Worm (Caenorhabditis elegans): Measurements from ENCODE around the gene C14A6.13.

Gene C14A6.13

DNA sequence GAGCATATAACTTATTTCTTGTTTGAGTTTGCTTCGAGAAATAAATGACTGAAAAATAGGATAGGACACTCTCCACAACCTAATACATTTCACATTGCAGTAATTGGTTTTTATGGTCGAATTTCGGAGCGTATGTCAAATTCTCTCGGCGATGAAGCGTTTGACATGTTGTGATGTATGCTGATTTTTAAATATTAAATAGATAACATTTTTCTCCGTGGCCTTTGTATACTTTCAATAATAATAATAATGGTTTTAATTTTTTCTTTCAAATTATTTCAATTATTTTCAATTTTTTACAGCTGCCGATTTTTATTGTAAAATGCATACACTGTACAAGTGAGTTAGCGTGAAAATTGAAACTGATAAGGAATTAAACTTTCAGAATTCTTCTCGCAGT is 15.1 kb downstream of the C14A6.13 start, which contains the start of gene C14A6.3:
TSS of gene C14A6.3 (plus strand) at position 301 of the 400 bp plus-strand sequence.
- no peak for TF ChIP-seq med-1 (GFP tag; optimal IDR thresholded peaks at IDR 0.05; ENCODE audit: insufficient read depth)
- TF ChIP-seq ztf-29 (GFP tag; IDR thresholded peaks at IDR 0.05) = no peak
- TF ChIP-seq T22C8.4 (GFP tag; IDR thresholded peaks at IDR 0.05) = no peak
- no peak for TF ChIP-seq flt-1 (GFP tag; IDR thresholded peaks at IDR 0.05)
- TF ChIP-seq cog-1 (tag; optimal IDR thresholded peaks at IDR 0.05) = no peak
- TF ChIP-seq tab-1 (GFP tag; IDR thresholded peaks at IDR 0.05) = no peak
- TF ChIP-seq klf-2 (GFP tag; conservative IDR thresholded peaks at IDR 0.05) = no peak
- no peak for TF ChIP-seq ref-1 (GFP tag; conservative IDR thresholded peaks at IDR 0.05)
- TF ChIP-seq ztf-23 (GFP tag; IDR thresholded peaks at IDR 0.05) = no peak

DNA sequence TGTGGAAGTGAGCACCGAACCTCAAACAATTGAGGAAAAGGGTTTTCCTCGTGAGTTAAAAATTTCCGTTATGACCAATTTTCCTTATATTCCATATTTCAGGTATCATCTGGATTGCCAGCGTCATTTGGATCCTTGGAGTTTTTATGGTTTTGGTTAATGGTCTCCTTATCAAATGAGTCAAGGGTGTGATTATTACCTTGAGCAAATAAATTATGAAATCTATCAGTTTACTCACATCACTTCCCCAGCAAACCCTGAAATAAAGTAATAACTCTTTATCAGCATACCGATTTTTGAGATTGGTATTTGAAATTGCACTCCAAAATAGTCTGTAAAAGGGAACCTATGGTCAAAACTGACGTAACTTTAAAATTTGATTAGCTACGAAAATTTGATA is 16.7 kb downstream of the C14A6.13 start:
- TF ChIP-seq ztf-23 (GFP tag; IDR thresholded peaks at IDR 0.05) = no peak

DNA sequence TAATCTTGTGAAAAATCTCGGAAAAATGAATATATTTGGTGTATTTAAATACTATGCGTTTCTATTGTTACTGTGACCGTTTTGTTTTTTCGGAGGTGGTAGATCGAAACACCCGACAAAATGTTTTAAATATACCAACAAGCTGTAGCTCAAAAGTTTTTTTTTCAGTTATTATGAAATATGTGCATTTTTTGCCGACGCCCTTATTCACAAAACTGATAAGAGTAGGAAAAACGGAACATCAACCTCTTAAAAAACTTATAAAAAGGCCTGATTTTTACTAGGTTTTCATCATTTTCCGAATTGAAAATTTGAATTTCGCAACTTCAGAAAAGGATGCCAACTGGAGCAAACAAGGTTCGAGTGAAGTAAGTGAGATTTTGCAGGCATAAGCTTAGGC is 17.7 kb downstream of the C14A6.13 start, which contains the start of gene Y37H2A.14:
TSS of gene Y37H2A.14 (plus strand) at position 301 of the 400 bp plus-strand sequence.
- TF ChIP-seq klf-2 (GFP tag; conservative IDR thresholded peaks at IDR 0.05) = no peak
- TF ChIP-seq ztf-23 (GFP tag; IDR thresholded peaks at IDR 0.05) = no peak
- TF ChIP-seq T22C8.4 (GFP tag; IDR thresholded peaks at IDR 0.05) = no peak
- no peak for TF ChIP-seq ref-1 (GFP tag; conservative IDR thresholded peaks at IDR 0.05)
- no peak for TF ChIP-seq tab-1 (GFP tag; IDR thresholded peaks at IDR 0.05)
- TF ChIP-seq flt-1 (GFP tag; IDR thresholded peaks at IDR 0.05) = no peak

DNA sequence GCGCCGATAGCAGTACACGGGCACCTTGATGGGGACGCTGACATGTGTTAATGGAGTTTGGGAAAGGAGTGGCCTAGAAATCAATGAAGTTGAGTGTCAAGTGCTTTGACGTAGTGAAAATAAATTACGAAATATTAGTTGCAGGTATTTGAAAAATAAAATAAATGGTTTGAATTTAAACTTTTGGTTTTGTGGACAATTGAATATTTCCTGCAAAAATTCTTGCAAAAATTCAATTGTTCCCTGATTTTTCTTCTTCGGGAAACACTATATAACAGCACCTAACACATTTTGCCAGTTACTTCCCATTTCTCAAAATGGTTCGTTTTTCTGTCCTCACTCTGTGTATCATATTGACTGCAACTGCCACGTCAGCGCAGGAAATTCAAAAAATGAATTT is 18.6 kb downstream of the C14A6.13 start, which contains the start of gene Y37H2A.13:
TSS of gene Y37H2A.13 (plus strand) at position 301 of the 400 bp plus-strand sequence.
- TF ChIP-seq ztf-23 (GFP tag; IDR thresholded peaks at IDR 0.05) = no peak
- TF ChIP-seq cog-1 (tag; optimal IDR thresholded peaks at IDR 0.05) = no peak
- TF ChIP-seq klf-2 (GFP tag; conservative IDR thresholded peaks at IDR 0.05) = no peak
- TF ChIP-seq med-1 (GFP tag; optimal IDR thresholded peaks at IDR 0.05; ENCODE audit: insufficient read depth) = no peak
- TF ChIP-seq ztf-29 (GFP tag; IDR thresholded peaks at IDR 0.05) = no peak
- TF ChIP-seq T22C8.4 (GFP tag; IDR thresholded peaks at IDR 0.05) = no peak
- no peak for TF ChIP-seq ref-1 (GFP tag; conservative IDR thresholded peaks at IDR 0.05)
- TF ChIP-seq flt-1 (GFP tag; IDR thresholded peaks at IDR 0.05) = no peak
- TF ChIP-seq tab-1 (GFP tag; IDR thresholded peaks at IDR 0.05) = no peak

DNA sequence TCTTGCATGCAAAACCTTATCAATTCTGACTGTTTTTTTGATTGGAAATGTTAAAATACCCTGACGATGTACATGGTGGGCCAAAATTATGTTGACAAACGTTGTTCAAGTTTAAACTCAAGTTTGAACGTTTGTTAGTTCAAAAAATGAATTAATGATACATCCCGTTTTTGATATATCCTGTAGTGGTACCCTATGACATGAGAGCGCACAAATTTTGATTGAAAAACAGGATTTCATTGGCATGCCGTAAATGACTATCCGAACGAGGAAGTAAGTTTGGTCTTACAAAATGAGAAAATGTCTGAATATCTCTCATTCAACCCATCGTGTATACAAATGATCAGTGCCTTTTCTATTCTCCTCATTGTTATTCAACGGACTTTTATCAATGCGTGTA is 20.0 kb downstream of the C14A6.13 start, which contains the start of gene Y37H2A.11:
TSS of gene Y37H2A.11 (plus strand) at position 301 of the 400 bp plus-strand sequence.
- TF ChIP-seq ref-1 (GFP tag; conservative IDR thresholded peaks at IDR 0.05) (no peak), T22C8.4 (GFP tag; IDR thresholded peaks at IDR 0.05) (no peak), cog-1 (tag; optimal IDR thresholded peaks at IDR 0.05) (no peak), flt-1 (GFP tag; IDR thresholded peaks at IDR 0.05) (no peak), med-1 (GFP tag; optimal IDR thresholded peaks at IDR 0.05; ENCODE audit: insufficient read depth) (no peak), tab-1 (GFP tag; IDR thresholded peaks at IDR 0.05) (no peak), klf-2 (GFP tag; conservative IDR thresholded peaks at IDR 0.05) (no peak), ztf-23 (GFP tag; IDR thresholded peaks at IDR 0.05) (no peak), ztf-29 (GFP tag; IDR thresholded peaks at IDR 0.05) (no peak)

DNA sequence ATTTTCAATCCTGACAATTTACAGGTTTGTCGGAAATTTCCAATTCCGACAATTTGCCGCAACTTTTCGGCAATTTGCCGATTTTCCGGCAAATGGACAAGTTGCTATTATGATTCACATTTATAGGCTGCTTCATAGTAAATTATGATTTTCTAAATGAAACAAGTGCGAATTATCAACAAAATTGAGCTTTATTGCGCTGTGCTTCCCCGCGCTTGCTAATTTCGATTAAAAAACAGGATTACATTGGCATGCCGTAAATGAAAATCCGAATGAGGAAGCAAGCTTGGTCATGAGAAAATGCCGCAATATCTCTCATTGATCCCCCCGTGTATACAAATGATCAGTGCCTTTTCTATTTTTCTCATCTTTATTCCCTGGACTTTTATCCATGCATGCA is 22.4 kb downstream of the C14A6.13 start, which contains the start of gene Y37H2A.10:
TSS of gene Y37H2A.10 (plus strand) at position 301 of the 400 bp plus-strand sequence.
- TF ChIP-seq flt-1 (GFP tag; IDR thresholded peaks at IDR 0.05) = no peak
- no peak for TF ChIP-seq cog-1 (tag; optimal IDR thresholded peaks at IDR 0.05)
- TF ChIP-seq T22C8.4 (GFP tag; IDR thresholded peaks at IDR 0.05) = no peak
- TF ChIP-seq ref-1 (GFP tag; conservative IDR thresholded peaks at IDR 0.05) = no peak
- TF ChIP-seq klf-2 (GFP tag; conservative IDR thresholded peaks at IDR 0.05) = no peak
- no peak for TF ChIP-seq ztf-29 (GFP tag; IDR thresholded peaks at IDR 0.05)
- no peak for TF ChIP-seq med-1 (GFP tag; optimal IDR thresholded peaks at IDR 0.05; ENCODE audit: insufficient read depth)
- TF ChIP-seq ztf-23 (GFP tag; IDR thresholded peaks at IDR 0.05) = no peak
- no peak for TF ChIP-seq tab-1 (GFP tag; IDR thresholded peaks at IDR 0.05)

DNA sequence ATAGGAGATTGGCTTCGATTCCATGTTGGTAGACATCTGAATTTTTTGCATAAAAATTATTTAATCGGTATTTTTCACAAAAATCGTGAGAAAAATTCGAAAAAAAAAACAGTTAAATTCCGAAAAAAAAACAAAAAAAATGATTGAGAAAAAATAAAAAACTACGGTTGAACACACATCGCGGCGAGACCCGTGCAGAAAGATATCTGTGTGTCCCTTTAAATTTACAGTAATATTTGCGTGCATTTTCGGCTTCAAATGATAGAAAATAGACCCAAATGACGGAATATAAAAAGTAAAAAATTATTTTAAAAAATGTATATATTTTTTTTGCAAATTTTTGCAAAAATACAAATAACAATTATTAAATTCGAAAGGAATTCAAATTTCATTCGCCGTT is 23.4 kb downstream of the C14A6.13 start:
- TF ChIP-seq cog-1 (tag; optimal IDR thresholded peaks at IDR 0.05) (no peak), ztf-29 (GFP tag; IDR thresholded peaks at IDR 0.05) (no peak), flt-1 (GFP tag; IDR thresholded peaks at IDR 0.05) (no peak), tab-1 (GFP tag; IDR thresholded peaks at IDR 0.05) (no peak), ref-1 (GFP tag; conservative IDR thresholded peaks at IDR 0.05) (no peak), ztf-23 (GFP tag; IDR thresholded peaks at IDR 0.05) (no peak), T22C8.4 (GFP tag; IDR thresholded peaks at IDR 0.05) (no peak), med-1 (GFP tag; optimal IDR thresholded peaks at IDR 0.05; ENCODE audit: insufficient read depth) (no peak), klf-2 (GFP tag; conservative IDR thresholded peaks at IDR 0.05) (no peak)

DNA sequence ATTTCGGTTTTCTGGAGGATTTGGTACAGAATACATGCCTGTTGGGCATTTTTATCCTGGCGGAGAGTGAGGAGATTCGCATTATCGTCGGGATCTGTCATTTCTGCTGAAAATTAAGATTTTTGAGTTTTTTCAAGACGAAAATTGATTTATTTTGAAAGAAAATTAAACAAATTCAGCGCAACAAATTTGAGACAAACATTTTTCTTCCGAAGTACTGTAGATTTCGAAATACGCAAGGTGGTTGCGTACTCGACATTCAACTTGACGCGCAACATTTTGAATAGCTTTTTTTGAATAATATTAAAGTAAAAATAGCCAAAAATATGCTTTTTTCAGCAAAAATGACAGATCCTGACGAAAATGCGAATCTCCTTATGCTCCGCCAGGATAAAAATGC is 26.8 kb downstream of the C14A6.13 start, which contains the start of gene Y37H2A.7:
TSS of gene Y37H2A.7 (minus strand) at position 101 of the 400 bp plus-strand sequence.
- TF ChIP-seq ztf-23 (GFP tag; IDR thresholded peaks at IDR 0.05) (no peak), T22C8.4 (GFP tag; IDR thresholded peaks at IDR 0.05) (no peak), tab-1 (GFP tag; IDR thresholded peaks at IDR 0.05) (no peak), klf-2 (GFP tag; conservative IDR thresholded peaks at IDR 0.05) (no peak), flt-1 (GFP tag; IDR thresholded peaks at IDR 0.05) (no peak)

DNA sequence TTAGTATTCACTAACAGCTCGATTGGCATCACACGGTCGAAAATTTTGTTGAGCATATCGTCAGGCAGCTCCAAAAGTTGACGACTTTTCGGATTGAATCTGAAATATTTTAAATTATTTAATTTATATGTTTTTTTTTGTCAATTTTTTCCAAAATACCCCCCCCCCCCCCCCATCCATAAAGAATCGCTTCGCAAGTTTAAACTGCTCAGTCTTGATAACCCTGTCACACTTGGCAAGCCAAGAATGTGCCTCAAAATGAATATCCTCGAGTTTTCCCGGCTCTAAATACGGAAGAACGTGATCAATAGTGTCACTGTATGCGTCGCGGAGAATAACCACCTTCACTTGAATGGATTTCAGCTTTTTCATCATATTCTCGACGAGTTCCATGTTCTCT is 28.0 kb downstream of the C14A6.13 start, which contains the start of gene Y37H2A.18:
TSS of gene Y37H2A.18 (minus strand) at position 101 of the 400 bp plus-strand sequence.
- TF ChIP-seq cog-1 (tag; optimal IDR thresholded peaks at IDR 0.05) (no peak), med-1 (GFP tag; optimal IDR thresholded peaks at IDR 0.05; ENCODE audit: insufficient read depth) (no peak), klf-2 (GFP tag; conservative IDR thresholded peaks at IDR 0.05) (no peak), T22C8.4 (GFP tag; IDR thresholded peaks at IDR 0.05) (no peak), ref-1 (GFP tag; conservative IDR thresholded peaks at IDR 0.05) (no peak), tab-1 (GFP tag; IDR thresholded peaks at IDR 0.05) (no peak), ztf-29 (GFP tag; IDR thresholded peaks at IDR 0.05) (no peak), ztf-23 (GFP tag; IDR thresholded peaks at IDR 0.05) (no peak), flt-1 (GFP tag; IDR thresholded peaks at IDR 0.05) (no peak)

DNA sequence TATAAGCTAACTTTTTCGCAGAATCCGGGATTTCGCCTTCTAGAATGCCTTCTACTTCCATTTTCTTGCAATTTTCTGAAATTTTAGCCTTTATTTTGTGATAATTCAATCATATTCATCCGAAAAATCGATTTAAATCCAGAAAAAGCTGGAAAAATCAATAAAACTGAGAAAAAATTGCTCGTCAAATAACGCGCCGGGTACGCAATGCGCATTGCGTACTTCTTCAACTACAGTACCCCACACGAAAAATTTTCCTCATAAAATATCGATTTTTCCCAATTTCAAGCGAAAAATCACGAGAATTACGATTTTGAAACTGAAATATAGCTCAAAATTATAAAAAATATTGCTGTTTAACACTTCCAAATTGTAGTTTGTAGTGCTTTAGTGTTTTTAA is 30.1 kb downstream of the C14A6.13 start, which contains the start of gene Y37H2A.12:
TSS of gene Y37H2A.12 (minus strand) at position 81 of the 400 bp plus-strand sequence.
- TF ChIP-seq flt-1 (GFP tag; IDR thresholded peaks at IDR 0.05) (no peak), tab-1 (GFP tag; IDR thresholded peaks at IDR 0.05) (no peak), T22C8.4 (GFP tag; IDR thresholded peaks at IDR 0.05) (no peak), med-1 (GFP tag; optimal IDR thresholded peaks at IDR 0.05; ENCODE audit: insufficient read depth) (no peak), klf-2 (GFP tag; conservative IDR thresholded peaks at IDR 0.05) (no peak), ztf-23 (GFP tag; IDR thresholded peaks at IDR 0.05) (no peak), ref-1 (GFP tag; conservative IDR thresholded peaks at IDR 0.05) (no peak)
